Fruit fly (Drosophila melanogaster) whole organism, embryonic: Measurements from ENCODE around the gene CG8119.

Experiments used
- Atf6 ChIP-seq: fragments of 200-800 bp; sonication (Bioruptor generic); IDR thresholded peaks from 2 replicates; pipeline ENCODE4 v1.3.6; 2022; ENCODE audit warnings: missing biosample characterization, missing genetic modification characterization
- B-H2 ChIP-seq: fragments of 200-800 bp; sonication (Bioruptor generic); optimal IDR thresholded peaks from 2 replicates; lab custom pipeline; 2018; ENCODE audit warnings: missing biosample characterization, mild to moderate bottlenecking, missing genetic modification characterization
- CG10147 ChIP-seq: fragments of 200-800 bp; sonication (Bioruptor generic); optimal IDR thresholded peaks from 2 replicates; lab custom pipeline; 2019; ENCODE audit warnings: missing biosample characterization, mild to moderate bottlenecking, missing genetic modification characterization, moderate library complexity
- CG11456 ChIP-seq: fragments of 200-800 bp; sonication (Bioruptor generic); IDR thresholded peaks from 3 replicates; pipeline ENCODE4 v1.3.6; 2022; ENCODE audit warnings: missing biosample characterization, missing genetic modification characterization
- CG11696 ChIP-seq: fragments of 200-800 bp; sonication (Bioruptor generic); IDR thresholded peaks from 2 replicates; pipeline ENCODE4 v1.3.6; 2022; ENCODE audit warnings: missing biosample characterization, missing genetic modification characterization
- CG12071 ChIP-seq: fragments of 200-800 bp; sonication (Bioruptor generic); optimal IDR thresholded peaks from 3 replicates; lab custom pipeline; 2018; ENCODE audit warnings: missing biosample characterization, mild to moderate bottlenecking, missing genetic modification characterization
- CG12659 ChIP-seq: fragments of 200-800 bp; sonication (Bioruptor generic); optimal IDR thresholded peaks from 3 replicates; lab custom pipeline; 2017; ENCODE audit warnings: mild to moderate bottlenecking, missing biosample characterization, missing genetic modification reagents, missing genetic modification characterization
- CG15601 ChIP-seq: fragments of 200-800 bp; sonication (Bioruptor generic); optimal IDR thresholded peaks from 3 replicates; lab custom pipeline; 2019; ENCODE audit warnings: missing biosample characterization, mild to moderate bottlenecking, missing genetic modification characterization, moderate library complexity
- CG15696 ChIP-seq: fragments of 200-800 bp; sonication (Bioruptor generic); optimal IDR thresholded peaks from 2 replicates; lab custom pipeline; 2019; ENCODE audit warnings: missing biosample characterization, mild to moderate bottlenecking, missing genetic modification characterization, moderate library complexity
- CG17328 ChIP-seq: fragments of 200-800 bp; sonication (Bioruptor generic); IDR thresholded peaks from 2 replicates; pipeline ENCODE4 v1.3.6; 2022; ENCODE audit warnings: missing biosample characterization, missing genetic modification characterization
- CG17385 ChIP-seq: fragments of 200-800 bp; sonication (Bioruptor generic); optimal IDR thresholded peaks from 3 replicates; lab custom pipeline; 2018; ENCODE audit warnings: missing biosample characterization, mild to moderate bottlenecking, missing genetic modification characterization
- CG17829 ChIP-seq: fragments of 200-800 bp; optimal IDR thresholded peaks from 2 replicates; lab custom pipeline; 2019; ENCODE audit warnings: missing biosample characterization, mild to moderate bottlenecking, missing genetic modification characterization, moderate library complexity
- CG2116 ChIP-seq: fragments of 200-800 bp; sonication (Bioruptor generic); optimal IDR thresholded peaks from 3 replicates; lab custom pipeline; 2018; ENCODE audit warnings: missing biosample characterization, mild to moderate bottlenecking, missing genetic modification characterization
- CG31224 ChIP-seq: fragments of 200-800 bp; sonication (Bioruptor generic); IDR thresholded peaks from 2 replicates; pipeline ENCODE4 v1.3.6; 2022; ENCODE audit warnings: missing biosample characterization, missing genetic modification characterization
- CG3847 ChIP-seq: fragments of 200-800 bp; sonication (Bioruptor generic); IDR thresholded peaks from 2 replicates; pipeline ENCODE4 v1.3.6; 2022; ENCODE audit warnings: missing biosample characterization, missing genetic modification characterization
- CG3995 ChIP-seq: fragments of 200-800 bp; sonication (Bioruptor generic); optimal IDR thresholded peaks from 3 replicates; lab custom pipeline; 2016; ENCODE audit warnings: missing biosample characterization, missing genetic modification characterization
- CG7556 ChIP-seq: fragments of 200-800 bp; sonication (Bioruptor generic); optimal IDR thresholded peaks from 2 replicates; lab custom pipeline; 2017; ENCODE audit warnings: missing biosample characterization, mild to moderate bottlenecking, missing genetic modification characterization
- CG7963 ChIP-seq: fragments of 200-800 bp; sonication (Bioruptor generic); IDR thresholded peaks from 3 replicates; pipeline ENCODE4 v1.3.6; 2022; ENCODE audit warnings: missing biosample characterization, missing genetic modification characterization; ENCODE audit not compliant: partially characterized antibody
- CG7987 ChIP-seq: fragments of 200-800 bp; sonication (Bioruptor generic); optimal IDR thresholded peaks from 2 replicates; lab custom pipeline; 2018; ENCODE audit warnings: missing biosample characterization, mild to moderate bottlenecking, missing genetic modification characterization, moderate library complexity
- CG8924 ChIP-seq: fragments of 200-800 bp; optimal IDR thresholded peaks from 3 replicates; lab custom pipeline; 2019; ENCODE audit warnings: missing biosample characterization, mild to moderate bottlenecking, missing genetic modification characterization, moderate library complexity
- CG8944 ChIP-seq: fragments of 200-800 bp; sonication (Bioruptor generic); optimal IDR thresholded peaks from 3 replicates; lab custom pipeline; 2016; ENCODE audit warnings: missing biosample characterization, missing genetic modification characterization
- CG9437 ChIP-seq: fragments of 200-800 bp; sonication (Bioruptor generic); optimal IDR thresholded peaks from 2 replicates; lab custom pipeline; 2018; ENCODE audit warnings: missing biosample characterization, mild to moderate bottlenecking, missing genetic modification characterization
- CG9727 ChIP-seq: fragments of 200-800 bp; sonication (Bioruptor generic); optimal IDR thresholded peaks from 3 replicates; lab custom pipeline; 2017; ENCODE audit warnings: missing biosample characterization, mild to moderate bottlenecking, missing genetic modification characterization
- CG9932 ChIP-seq: fragments of 200-800 bp; sonication (Bioruptor generic); IDR thresholded peaks from 2 replicates; pipeline ENCODE4 v1.3.6; 2022; ENCODE audit warnings: missing biosample characterization, missing genetic modification characterization
- Camta ChIP-seq: fragments of 200-800 bp; sonication (Bioruptor generic); optimal IDR thresholded peaks from 2 replicates; lab custom pipeline; 2016; ENCODE audit warnings: missing biosample characterization, missing genetic modification characterization
- D19B ChIP-seq: fragments of 200-800 bp; sonication (Bioruptor generic); optimal IDR thresholded peaks from 2 replicates; lab custom pipeline; 2017; ENCODE audit warnings: missing biosample characterization, mild to moderate bottlenecking, missing genetic modification characterization
- Fer2 ChIP-seq: fragments of 200-800 bp; sonication (Bioruptor generic); optimal IDR thresholded peaks from 2 replicates; lab custom pipeline; 2018; ENCODE audit warnings: missing biosample characterization, mild to moderate bottlenecking, missing genetic modification characterization, moderate library complexity
- HLH4C ChIP-seq: fragments of 200-800 bp; sonication (Bioruptor generic); IDR thresholded peaks from 3 replicates; pipeline ENCODE4 v1.3.6; 2022; ENCODE audit warnings: missing biosample characterization, missing genetic modification characterization; ENCODE audit not compliant: partially characterized antibody
- Lhr ChIP-seq: fragments of 200-800 bp; sonication (Bioruptor generic); optimal IDR thresholded peaks from 3 replicates; lab custom pipeline; 2017; ENCODE audit warnings: mild to moderate bottlenecking, missing biosample characterization, missing genetic modification reagents, missing genetic modification characterization
- Max ChIP-seq: fragments of 200-800 bp; sonication (Bioruptor generic); optimal IDR thresholded peaks from 2 replicates; lab custom pipeline; 2016; ENCODE audit warnings: missing biosample characterization, mild to moderate bottlenecking, missing genetic modification characterization
- Med ChIP-seq: fragments of 200-800 bp; sonication (Bioruptor generic); peaks from one replicate; lab custom pipeline; 2016; ENCODE audit warnings: missing biosample characterization, missing genetic modification characterization, mild to moderate bottlenecking, inconsistent platforms, moderate library complexity
- Neu2 ChIP-seq: fragments of 200-800 bp; sonication (Bioruptor generic); optimal IDR thresholded peaks from 3 replicates; lab custom pipeline; 2016; ENCODE audit warnings: missing biosample characterization, missing genetic modification characterization, borderline replicate concordance
- Side ChIP-seq: fragments of 200-800 bp; sonication (Bioruptor generic); optimal IDR thresholded peaks from 2 replicates; lab custom pipeline; 2016; ENCODE audit warnings: missing biosample characterization, missing genetic modification characterization
- Sin3A ChIP-seq: fragments of >200 bp; optimal IDR thresholded peaks from 2 replicates; lab custom pipeline; 2018
- Vsx1 ChIP-seq: fragments of 200-800 bp; sonication (Bioruptor generic); optimal IDR thresholded peaks from 2 replicates; lab custom pipeline; 2017; ENCODE audit warnings: missing biosample characterization, mild to moderate bottlenecking, missing genetic modification characterization, missing genetic modification reagents
- ac ChIP-seq: fragments of 200-800 bp; sonication (Bioruptor generic); optimal IDR thresholded peaks from 3 replicates; lab custom pipeline; 2017; ENCODE audit warnings: missing biosample characterization, mild to moderate bottlenecking, missing genetic modification characterization
- croc ChIP-seq: fragments of 200-800 bp; sonication (Bioruptor generic); conservative IDR thresholded peaks from 3 replicates; pipeline ENCODE4 v1.3.6; 2022; ENCODE audit warnings: missing biosample characterization, missing genetic modification characterization
- dmrt11E ChIP-seq: fragments of 200-800 bp; sonication (Bioruptor generic); optimal IDR thresholded peaks from 3 replicates; lab custom pipeline; 2018; ENCODE audit warnings: missing biosample characterization, mild to moderate bottlenecking, missing genetic modification characterization, moderate library complexity
- gem ChIP-seq: fragments of 200-800 bp; sonication (Bioruptor generic); optimal IDR thresholded peaks from 2 replicates; lab custom pipeline; 2019; ENCODE audit warnings: missing biosample characterization, mild to moderate bottlenecking, missing genetic modification characterization, moderate library complexity
- hb ChIP-seq: fragments of 200-800 bp; sonication (Bioruptor generic); IDR thresholded peaks from 3 replicates; pipeline ENCODE4 v1.3.6; 2022; ENCODE audit warnings: missing biosample characterization, missing genetic modification characterization; ENCODE audit not compliant: partially characterized antibody
- kay ChIP-seq: fragments of 200-800 bp; sonication (Bioruptor generic); optimal IDR thresholded peaks from 2 replicates; lab custom pipeline; 2016; ENCODE audit warnings: missing biosample characterization, missing genetic modification characterization
- klu ChIP-seq: fragments of 200-800 bp; sonication (Bioruptor generic); IDR thresholded peaks from 2 replicates; pipeline ENCODE4 v1.3.6; 2022; ENCODE audit warnings: missing biosample characterization, missing genetic modification characterization
- lbe ChIP-seq: fragments of 200-800 bp; sonication (Bioruptor generic); optimal IDR thresholded peaks from 2 replicates; lab custom pipeline; 2016; ENCODE audit warnings: missing biosample characterization, mild to moderate bottlenecking, missing genetic modification characterization
- lilli ChIP-seq: fragments of 200-800 bp; sonication (Bioruptor generic); optimal IDR thresholded peaks from 3 replicates; lab custom pipeline; 2016; ENCODE audit warnings: missing biosample characterization, missing genetic modification characterization
- pan ChIP-seq, 4 experiments: fragments of >200 bp in 3 of 4; fragments of 200-800 bp in 1 of 4; sonication (Bioruptor generic) in 1 of 4; optimal IDR thresholded peaks in 3 of 4; IDR thresholded peaks in 1 of 4; 2 replicates each; pipeline versions ENCODE4 v1.3.6 to Lab custom; 2017 to 2022; ENCODE audit warnings: missing biosample characterization in 2 of 4, missing genetic modification characterization in 2 of 4, mixed read lengths in 1 of 4
- pho ChIP-seq: fragments of 200-800 bp; sonication (Bioruptor generic); optimal IDR thresholded peaks from 2 replicates; lab custom pipeline; 2016; ENCODE audit warnings: missing biosample characterization, missing genetic modification characterization
- prd ChIP-seq, 3 experiments: fragments of >200 bp in 2 of 3; fragments of 200-800 bp in 1 of 3; sonication (Bioruptor generic) in 1 of 3; optimal IDR thresholded peaks in 2 of 3; IDR thresholded peaks in 1 of 3; 2 replicates in 2 of 3; 3 replicates in 1 of 3; pipeline versions ENCODE4 v1.3.6 to Lab custom; 2017 to 2022; ENCODE audit warnings: missing biosample characterization in 1 of 3, missing genetic modification characterization in 1 of 3
- sd ChIP-seq: fragments of 200-800 bp; sonication (Bioruptor generic); optimal IDR thresholded peaks from 3 replicates; lab custom pipeline; 2018; ENCODE audit warnings: missing biosample characterization, mild to moderate bottlenecking, missing genetic modification characterization, moderate library complexity
- ssp ChIP-seq: fragments of 200-800 bp; sonication (Bioruptor generic); IDR thresholded peaks from 2 replicates; pipeline ENCODE4 v1.3.6; 2022; ENCODE audit warnings: missing biosample characterization, missing genetic modification characterization
- trem ChIP-seq: fragments of 200-800 bp; optimal IDR thresholded peaks from 3 replicates; lab custom pipeline; 2019; ENCODE audit warnings: missing biosample characterization, mild to moderate bottlenecking, missing genetic modification characterization, moderate library complexity

Gene CG8119

DNA sequence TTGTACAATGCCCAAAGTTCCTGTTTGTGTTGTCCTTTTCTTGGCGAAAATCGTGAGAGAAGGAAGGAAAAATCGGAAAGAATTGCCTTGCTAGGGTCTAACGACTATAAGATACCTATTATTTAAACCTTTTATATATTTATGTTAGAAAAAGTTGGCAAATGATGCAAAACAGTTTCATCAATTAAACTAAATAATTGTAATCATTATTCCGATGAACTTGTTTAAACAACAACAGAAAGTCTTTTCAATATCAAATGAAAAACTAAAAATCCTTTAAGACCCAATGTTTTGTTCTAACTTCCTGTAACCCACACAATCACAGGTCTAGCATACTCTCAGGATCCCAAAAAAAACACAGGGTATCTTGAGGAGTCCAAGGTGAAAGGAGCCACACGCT lies 12.0 kb downstream of the CG8119 start (continued):
- TF ChIP-seq sd (no peak), CG9727 (GFP tag; lab: Kevin White, UChicago) (peak; percentile 8), kay (GFP tag; lab: Kevin White, UChicago) (no peak), CG15601 (no peak), lilli (GFP tag; lab: Kevin White, UChicago) (no peak), HLH4C (GFP tag; lab: Robert Waterston, UW) (no peak), B-H2 (no peak), CG3995 (GFP tag; lab: Kevin White, UChicago) (no peak), lbe (GFP tag; lab: Kevin White, UChicago) (no peak), CG10147 (GFP tag; lab: Kevin White, UChicago) (no peak), Med (no peak), croc (GFP tag; lab: Robert Waterston, UW) (no peak), CG11456 (GFP tag; lab: Robert Waterston, UW) (no peak), Neu2 (GFP tag; lab: Kevin White, UChicago) (no peak), CG9932 (GFP tag; lab: Robert Waterston, UW) (no peak), CG3847 (GFP tag; lab: Robert Waterston, UW) (no peak), CG7963 (GFP tag; lab: Robert Waterston, UW) (no peak), CG8924 (no peak), hb (no peak), CG12659 (GFP tag; lab: Kevin White, UChicago) (no peak), CG11696 (GFP tag; lab: Robert Waterston, UW) (no peak), Lhr (GFP tag; lab: Kevin White, UChicago) (no peak), klu (GFP tag; lab: Robert Waterston, UW) (no peak), CG2116 (no peak), gem (tag; lab: Kevin White, UChicago) (peak; percentile 0), Camta (no peak), Max (no peak), CG7987 (GFP tag; lab: Kevin White, UChicago) (no peak), Sin3A (lab: Kevin White, UChicago) (no peak), trem (tag; lab: Kevin White, UChicago) (no peak), pho (GFP tag; lab: Kevin White, UChicago) (no peak), prd (optimal IDR thresholded peaks at IDR 0.05; lab: Kevin White, UChicago) (no peak), prd (GFP tag; IDR thresholded peaks at IDR 0.05; lab: Robert Waterston, UW) (peak; percentile 48; the same call in 2 of the 3 replicates), CG9437 (GFP tag; lab: Kevin White, UChicago) (no peak), Vsx1 (GFP tag; lab: Kevin White, UChicago) (no peak), ac (GFP tag; lab: Kevin White, UChicago) (no peak), CG17829 (no peak), CG12071 (GFP tag; lab: Kevin White, UChicago) (no peak), D19B (GFP tag; lab: Kevin White, UChicago) (peak; percentile 16), CG8944 (GFP tag; lab: Kevin White, UChicago) (no peak), pan (optimal IDR thresholded peaks at IDR 0.05; lab: Kevin White, UChicago) (peak in 1 of 2 experiments; percentile 14), pan (GFP tag; optimal IDR thresholded peaks at IDR 0.05 in 1 of 2, IDR thresholded peaks at IDR 0.05 in 1 of 2) (peak in 1 of 2 experiments; percentile 46), CG17328 (GFP tag; lab: Robert Waterston, UW) (no peak), ssp (GFP tag; lab: Robert Waterston, UW) (no peak), Side (no peak), dmrt11E (tag; lab: Kevin White, UChicago) (peak; percentile 33), CG17385 (GFP tag; lab: Kevin White, UChicago) (no peak), Fer2 (no peak), CG15696 (tag; lab: Kevin White, UChicago) (peak; percentile 54), Atf6 (GFP tag; lab: Robert Waterston, UW) (no peak), CG7556 (GFP tag; lab: Kevin White, UChicago) (no peak), CG31224 (GFP tag; lab: Robert Waterston, UW) (no peak)
